Worm (Caenorhabditis elegans): Measurements from ENCODE around the gene Y39A1A.3.

DNA sequence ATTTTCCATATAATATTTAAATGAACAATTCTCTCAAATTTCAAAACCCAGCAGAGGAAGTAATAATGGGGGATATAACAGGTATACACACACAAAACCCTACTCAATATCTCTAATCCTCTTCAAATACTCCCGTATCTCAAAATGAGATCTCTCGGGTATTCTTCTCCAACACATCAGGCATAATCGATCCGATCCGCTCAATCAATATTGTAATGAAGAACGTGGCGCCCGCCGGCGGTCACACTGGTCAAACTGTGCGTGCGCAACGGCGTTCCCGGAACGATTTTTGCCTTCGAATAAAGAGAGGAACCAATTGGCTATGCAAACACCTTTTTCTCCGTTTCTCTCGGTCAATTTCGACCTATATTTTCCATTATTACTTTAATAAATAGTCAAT lies 33.7 kb downstream of the Y39A1A.3 start:
- TF ChIP-seq ama-1 (optimal IDR thresholded peaks at IDR 0.05): no peak
- no peak for TF ChIP-seq tbx-2 (tag; optimal IDR thresholded peaks at IDR 0.05)
- no peak for TF ChIP-seq elt-1 (tag; optimal IDR thresholded peaks at IDR 0.05)
